Fruit fly (Drosophila melanogaster): ENCODE results near the gene HLH3B.
A peak's percentile ranks its signal among the peaks of the same experiment; 100 is the strongest.

Gene HLH3B

dm6 chrX:2633847-2634776 lies 47.4 kb downstream of the HLH3B start, which contains the start of gene sgg (continued):
- TF ChIP-seq CG7786 (GFP tag; optimal IDR thresholded peaks at IDR 0.05) (no peak), PHDP (tag; optimal IDR thresholded peaks at IDR 0.05) (no peak), MTF-1 (GFP tag; optimal IDR thresholded peaks at IDR 0.05; ENCODE audit: borderline replicate concordance) (no peak), CG17829 (tag; optimal IDR thresholded peaks at IDR 0.05) (peak; percentile 6), Mad (GFP tag; optimal IDR thresholded peaks at IDR 0.05) (no peak), dati (GFP tag; IDR thresholded peaks at IDR 0.05) (no peak), CG8290 (GFP tag; optimal IDR thresholded peaks at IDR 0.05) (no peak), CG8290 (tag; optimal IDR thresholded peaks at IDR 0.05) (no peak), CG13775 (GFP tag; optimal IDR thresholded peaks at IDR 0.05) (no peak)
